Fruit fly (Drosophila melanogaster) whole organism, embryonic: ENCODE measurements around the gene CG9586.

Experiments used
- Atf-2 ChIP-seq: fragments of 200-800 bp; sonication (Bioruptor generic); optimal IDR thresholded peaks from 2 replicates; lab custom pipeline; 2016; ENCODE audit warnings: missing biosample characterization, missing genetic modification characterization
- Atf3 ChIP-seq: fragments of 200-800 bp; sonication (Bioruptor generic); optimal IDR thresholded peaks from 3 replicates; lab custom pipeline; 2016; ENCODE audit warnings: missing biosample characterization, missing genetic modification characterization
- CG10147 ChIP-seq: fragments of 200-800 bp; sonication (Bioruptor generic); optimal IDR thresholded peaks from 2 replicates; lab custom pipeline; 2019; ENCODE audit warnings: missing biosample characterization, mild to moderate bottlenecking, missing genetic modification characterization, moderate library complexity
- CG10543 ChIP-seq: fragments of 200-800 bp; sonication (Bioruptor generic); optimal IDR thresholded peaks from 3 replicates; lab custom pipeline; 2017; ENCODE audit warnings: missing biosample characterization, mild to moderate bottlenecking, missing genetic modification characterization, moderate library complexity
- CG11085 ChIP-seq: fragments of 200-800 bp; sonication (Bioruptor generic); IDR thresholded peaks from 2 replicates; pipeline ENCODE4 v1.3.6; 2022; ENCODE audit warnings: missing biosample characterization, missing genetic modification characterization
- CG12744 ChIP-seq: fragments of 200-800 bp; sonication (Bioruptor generic); optimal IDR thresholded peaks from 2 replicates; lab custom pipeline; 2016; ENCODE audit warnings: missing biosample characterization, missing genetic modification characterization
- CG12769 ChIP-seq: fragments of 200-800 bp; sonication (Bioruptor generic); optimal IDR thresholded peaks from 2 replicates; lab custom pipeline; 2019; ENCODE audit warnings: missing biosample characterization, mild to moderate bottlenecking, missing genetic modification characterization, moderate library complexity
- CG13123 ChIP-seq: fragments of 200-800 bp; sonication (Bioruptor generic); optimal IDR thresholded peaks from 2 replicates; lab custom pipeline; 2016; ENCODE audit warnings: missing biosample characterization, missing genetic modification characterization
- CG13894 ChIP-seq: fragments of 200-800 bp; sonication (Bioruptor generic); optimal IDR thresholded peaks from 3 replicates; lab custom pipeline; 2018; ENCODE audit warnings: missing biosample characterization, mild to moderate bottlenecking, missing genetic modification characterization, moderate library complexity
- CG15601 ChIP-seq: fragments of 200-800 bp; sonication (Bioruptor generic); optimal IDR thresholded peaks from 3 replicates; lab custom pipeline; 2019; ENCODE audit warnings: missing biosample characterization, mild to moderate bottlenecking, missing genetic modification characterization, moderate library complexity
- CG16813 ChIP-seq: fragments of 200-800 bp; sonication (Bioruptor generic); IDR thresholded peaks from 3 replicates; pipeline ENCODE4 v1.3.6; 2022; ENCODE audit warnings: missing biosample characterization, missing genetic modification characterization; ENCODE audit not compliant: partially characterized antibody
- CG17802 ChIP-seq: fragments of 200-800 bp; sonication (Bioruptor generic); optimal IDR thresholded peaks from 2 replicates; lab custom pipeline; 2018; ENCODE audit warnings: missing biosample characterization, mild to moderate bottlenecking, missing genetic modification characterization, moderate library complexity
- CG17912 ChIP-seq: fragments of 200-800 bp; sonication (Bioruptor generic); optimal IDR thresholded peaks from 2 replicates; lab custom pipeline; 2018; ENCODE audit warnings: missing biosample characterization, mild to moderate bottlenecking, missing genetic modification characterization
- CG1832 ChIP-seq: fragments of 200-800 bp; sonication (Bioruptor generic); optimal IDR thresholded peaks from 2 replicates; lab custom pipeline; 2017; ENCODE audit warnings: missing biosample characterization, mild to moderate bottlenecking, missing genetic modification characterization, inconsistent platforms
- CG18599 ChIP-seq: fragments of 200-800 bp; sonication (Bioruptor generic); optimal IDR thresholded peaks from 3 replicates; lab custom pipeline; 2017; ENCODE audit warnings: missing biosample characterization, missing genetic modification characterization, mild to moderate bottlenecking, moderate library complexity, missing genetic modification reagents
- CG30431 ChIP-seq: fragments of 200-800 bp; sonication (Bioruptor generic); optimal IDR thresholded peaks from 2 replicates; lab custom pipeline; 2017; ENCODE audit warnings: missing biosample characterization, missing genetic modification characterization
- CG3847 ChIP-seq: fragments of 200-800 bp; sonication (Bioruptor generic); IDR thresholded peaks from 2 replicates; pipeline ENCODE4 v1.3.6; 2022; ENCODE audit warnings: missing biosample characterization, missing genetic modification characterization
- CG4404 ChIP-seq: fragments of 200-800 bp; sonication (Bioruptor generic); IDR thresholded peaks from 2 replicates; pipeline ENCODE4 v1.3.6; 2022; ENCODE audit warnings: missing biosample characterization, missing genetic modification characterization
- CG6683 ChIP-seq: fragments of 200-800 bp; sonication (Bioruptor generic); optimal IDR thresholded peaks from 2 replicates; lab custom pipeline; 2017; ENCODE audit warnings: missing biosample characterization, mild to moderate bottlenecking, missing genetic modification characterization, missing genetic modification reagents
- CG8478 ChIP-seq: fragments of >200 bp; optimal IDR thresholded peaks from 2 replicates; lab custom pipeline; 2018
- CG9215 ChIP-seq: fragments of 200-800 bp; sonication (Bioruptor generic); IDR thresholded peaks from 2 replicates; pipeline ENCODE4 v1.3.6; 2022; ENCODE audit warnings: missing biosample characterization, missing genetic modification characterization
- Doc2 ChIP-seq: fragments of 200-800 bp; sonication (Bioruptor generic); IDR thresholded peaks from 2 replicates; pipeline ENCODE4 v1.3.6; 2022; ENCODE audit warnings: missing biosample characterization, missing genetic modification characterization
- Gsc ChIP-seq: fragments of 200-800 bp; sonication (Bioruptor generic); IDR thresholded peaks from 2 replicates; pipeline ENCODE4 v1.3.6; 2022; ENCODE audit warnings: missing biosample characterization, missing genetic modification characterization
- H2.0 ChIP-seq: fragments of 200-800 bp; sonication (Bioruptor generic); IDR thresholded peaks from 2 replicates; pipeline ENCODE4 v1.3.6; 2022; ENCODE audit warnings: missing biosample characterization, missing genetic modification characterization
- MESR4 ChIP-seq: fragments of 200-800 bp; sonication (Bioruptor generic); optimal IDR thresholded peaks from 2 replicates; lab custom pipeline; 2018; ENCODE audit warnings: missing biosample characterization, mild to moderate bottlenecking, missing genetic modification characterization, moderate library complexity
- Max ChIP-seq: fragments of 200-800 bp; sonication (Bioruptor generic); optimal IDR thresholded peaks from 2 replicates; lab custom pipeline; 2016; ENCODE audit warnings: missing biosample characterization, mild to moderate bottlenecking, missing genetic modification characterization
- Meics ChIP-seq: fragments of 200-800 bp; sonication (Bioruptor generic); optimal IDR thresholded peaks from 2 replicates; lab custom pipeline; 2017; ENCODE audit warnings: missing biosample characterization, mild to moderate bottlenecking, missing genetic modification characterization
- Mes4 ChIP-seq: fragments of 200-800 bp; sonication (Bioruptor generic); optimal IDR thresholded peaks from 2 replicates; lab custom pipeline; 2016; ENCODE audit warnings: missing biosample characterization, missing genetic modification characterization
- Neu2 ChIP-seq: fragments of 200-800 bp; sonication (Bioruptor generic); optimal IDR thresholded peaks from 3 replicates; lab custom pipeline; 2016; ENCODE audit warnings: missing biosample characterization, missing genetic modification characterization, borderline replicate concordance
- Trl ChIP-seq, 3 experiments: fragments of >200 bp in 2 of 3; fragments of 200-800 bp in 1 of 3; sonication (Bioruptor generic) in 1 of 3; optimal IDR thresholded peaks; 2 replicates in 1 of 3; 3 replicates in 2 of 3; lab custom pipeline; 2016 to 2017; ENCODE audit warnings: missing biosample characterization in 1 of 3, missing genetic modification characterization in 1 of 3
- al ChIP-seq: fragments of 200-800 bp; sonication (Bioruptor generic); IDR thresholded peaks from 2 replicates; pipeline ENCODE4 v1.3.6; 2022; ENCODE audit warnings: missing biosample characterization, missing genetic modification characterization
- bbx ChIP-seq: fragments of 200-800 bp; sonication (Bioruptor generic); IDR thresholded peaks from 2 replicates; pipeline ENCODE4 v1.3.6; 2022; ENCODE audit warnings: missing biosample characterization, missing genetic modification characterization; ENCODE audit not compliant: partially characterized antibody
- cad ChIP-seq: fragments of >200 bp; optimal IDR thresholded peaks from 2 replicates; lab custom pipeline; 2017; ENCODE audit warnings: missing biosample characterization, missing genetic modification characterization
- dimm ChIP-seq: fragments of 200-800 bp; sonication (Bioruptor generic); IDR thresholded peaks from 2 replicates; pipeline ENCODE4 v1.3.6; 2022; ENCODE audit warnings: missing biosample characterization, missing genetic modification characterization
- fd3F ChIP-seq: fragments of 200-800 bp; sonication (Bioruptor generic); optimal IDR thresholded peaks from 2 replicates; lab custom pipeline; 2018; ENCODE audit warnings: missing biosample characterization, mild to moderate bottlenecking, missing genetic modification characterization, moderate library complexity
- ftz-f1 ChIP-seq: fragments of 200-800 bp; sonication (Bioruptor generic); optimal IDR thresholded peaks from 2 replicates; lab custom pipeline; 2016; ENCODE audit warnings: missing biosample characterization, missing genetic modification characterization
- jing ChIP-seq: fragments of 200-800 bp; sonication (Bioruptor generic); optimal IDR thresholded peaks from 2 replicates; lab custom pipeline; 2018; ENCODE audit warnings: missing biosample characterization, mild to moderate bottlenecking, missing genetic modification characterization
- kah ChIP-seq: fragments of 200-800 bp; sonication (Bioruptor generic); optimal IDR thresholded peaks from 2 replicates; lab custom pipeline; 2018; ENCODE audit warnings: missing biosample characterization, mild to moderate bottlenecking, missing genetic modification characterization
- lov ChIP-seq, 2 experiments: fragments of 200-800 bp in 1 of 2; fragments of >200 bp in 1 of 2; sonication (Bioruptor generic) in 1 of 2; IDR thresholded peaks in 1 of 2; optimal IDR thresholded peaks in 1 of 2; 2 replicates in 1 of 2; 3 replicates in 1 of 2; pipeline versions ENCODE4 v1.3.6 to Lab custom; 2017 to 2022; ENCODE audit warnings: missing biosample characterization in 1 of 2, missing genetic modification characterization in 1 of 2
- mld ChIP-seq: fragments of 200-800 bp; sonication (Bioruptor generic); IDR thresholded peaks from 3 replicates; pipeline ENCODE4 v1.3.6; 2022; ENCODE audit warnings: missing biosample characterization, missing genetic modification characterization; ENCODE audit not compliant: partially characterized antibody
- nom ChIP-seq: fragments of 200-800 bp; sonication (Bioruptor generic); optimal IDR thresholded peaks from 2 replicates; lab custom pipeline; 2017; ENCODE audit warnings: missing biosample characterization, missing genetic modification characterization, mild to moderate bottlenecking, moderate library complexity, missing genetic modification reagents
- p53 ChIP-seq: fragments of 200-800 bp; sonication (Bioruptor generic); optimal IDR thresholded peaks from 2 replicates; lab custom pipeline; 2016; ENCODE audit warnings: missing biosample characterization, missing genetic modification characterization
- ranshi ChIP-seq: fragments of 200-800 bp; sonication (Bioruptor generic); IDR thresholded peaks from 2 replicates; pipeline ENCODE4 v1.3.6; 2022; ENCODE audit warnings: missing biosample characterization, missing genetic modification characterization
- stwl ChIP-seq: fragments of 200-800 bp; sonication (Bioruptor generic); optimal IDR thresholded peaks from 3 replicates; lab custom pipeline; 2018; ENCODE audit warnings: missing biosample characterization, mild to moderate bottlenecking, missing genetic modification characterization, moderate library complexity
- ttk ChIP-seq: fragments of 200-800 bp; sonication (Bioruptor generic); IDR thresholded peaks from 2 replicates; pipeline ENCODE4 v2.1.2; 2022; ENCODE audit warnings: missing biosample characterization, missing genetic modification characterization
- vnd ChIP-seq: fragments of 200-800 bp; sonication (Bioruptor generic); IDR thresholded peaks from 3 replicates; pipeline ENCODE4 v1.3.6; 2022; ENCODE audit warnings: missing biosample characterization, missing genetic modification characterization; ENCODE audit not compliant: partially characterized antibody
- wor ChIP-seq: fragments of 200-800 bp; sonication (Bioruptor generic); IDR thresholded peaks from 2 replicates; pipeline ENCODE4 v1.3.6; 2022; ENCODE audit warnings: missing biosample characterization, missing genetic modification characterization
- zfh2 ChIP-seq: fragments of 200-800 bp; sonication (Bioruptor generic); optimal IDR thresholded peaks from 2 replicates; lab custom pipeline; 2016; ENCODE audit warnings: missing biosample characterization, missing genetic modification characterization

CG9586 gene

dm6 chr2L:9166399-9166980, at the start of gene CG9586, which contains the start of gene tai:
TSS of gene CG9586 (minus strand) at chr2L:9166514.
TSS of gene tai (plus strand) at chr2L:9166778.
- TF ChIP-seq CG9215 (GFP tag; lab: Robert Waterston, UW) (peak; percentile 97), CG3847 (GFP tag; lab: Robert Waterston, UW) (peak; percentile 96), CG13123 (GFP tag; lab: Kevin White, UChicago) (peak; percentile 77), CG17912 (GFP tag; lab: Kevin White, UChicago) (peak; percentile 60), CG17802 (tag; lab: Kevin White, UChicago) (peak; percentile 44), CG18599 (GFP tag; lab: Kevin White, UChicago) (peak; percentile 91), Atf3 (GFP tag; lab: Kevin White, UChicago) (peak; percentile 15), stwl (tag; lab: Kevin White, UChicago) (peak; percentile 88), zfh2 (GFP tag; lab: Kevin White, UChicago) (peak; percentile 58), ttk (GFP tag; lab: Robert Waterston, UW) (peak; percentile 59; the same call in 1 of the 2 replicates), CG4404 (GFP tag; lab: Robert Waterston, UW) (peak; percentile 78), CG8478 (lab: Kevin White, UChicago) (no peak), Mes4 (GFP tag; lab: Kevin White, UChicago) (no peak), CG16813 (GFP tag; lab: Robert Waterston, UW) (no peak), Atf-2 (GFP tag; lab: Kevin White, UChicago) (peak; percentile 0), CG6683 (GFP tag; lab: Kevin White, UChicago) (peak; percentile 63), ftz-f1 (no peak), wor (GFP tag; lab: Robert Waterston, UW) (peak; percentile 68), Neu2 (GFP tag; lab: Kevin White, UChicago) (no peak), CG13894 (tag; lab: Kevin White, UChicago) (peak; percentile 79), CG1832 (no peak), fd3F (GFP tag; lab: Kevin White, UChicago) (peak; percentile 63), al (GFP tag; lab: Robert Waterston, UW) (peak; percentile 63; the same call in 1 of the 2 replicates), CG10147 (GFP tag; lab: Kevin White, UChicago) (peak; percentile 76), ranshi (GFP tag; lab: Robert Waterston, UW) (peak; percentile 51; the same call in 1 of the 2 replicates), Meics (peak; percentile 77), H2.0 (GFP tag; lab: Robert Waterston, UW) (peak; percentile 77), CG15601 (tag; lab: Kevin White, UChicago) (peak; percentile 82), CG11085 (GFP tag; lab: Robert Waterston, UW) (peak; percentile 64; the same call in 1 of the 2 replicates), vnd (GFP tag; lab: Robert Waterston, UW) (no peak), Gsc (no peak), nom (GFP tag; lab: Kevin White, UChicago) (peak; percentile 15), kah (GFP tag; lab: Kevin White, UChicago) (peak; percentile 54), CG10543 (GFP tag; lab: Kevin White, UChicago) (peak; percentile 82), jing (GFP tag; lab: Kevin White, UChicago) (peak; percentile 18), cad (no peak), CG12744 (GFP tag; lab: Kevin White, UChicago) (peak; percentile 5), Trl (optimal IDR thresholded peaks at IDR 0.05; lab: Kevin White, UChicago) (no peak), Trl (GFP tag; optimal IDR thresholded peaks at IDR 0.05; lab: Kevin White, UChicago) (peak; percentile 52), Doc2 (GFP tag; lab: Robert Waterston, UW) (no peak; the same call in 1 of the 2 replicates), CG12769 (tag; lab: Kevin White, UChicago) (peak; percentile 32), dimm (GFP tag; lab: Robert Waterston, UW) (no peak), p53 (peak; percentile 61), lov (optimal IDR thresholded peaks at IDR 0.05; lab: Kevin White, UChicago) (no peak), lov (GFP tag; IDR thresholded peaks at IDR 0.05; lab: Robert Waterston, UW) (peak; percentile 83; the same call in 1 of the 3 replicates), Max (GFP tag; lab: Kevin White, UChicago) (peak; percentile 87), mld (GFP tag; lab: Robert Waterston, UW) (no peak), CG30431 (GFP tag; lab: Kevin White, UChicago) (peak; percentile 71), bbx (GFP tag; lab: Robert Waterston, UW) (peak; percentile 45; the same call in 1 of the 2 replicates), MESR4 (GFP tag; lab: Kevin White, UChicago) (peak; percentile 81)
